Fruit fly (Drosophila melanogaster) whole organism, wandering third instar larva: ENCODE results near the gene CG33648.

ENCODE experiments used
- Abd-B ChIP-seq: fragments of >200 bp; optimal IDR thresholded peaks from 2 replicates; lab custom pipeline; 2017; ENCODE audit warnings: missing biosample characterization, missing genetic modification characterization
- CG32264 ChIP-seq: fragments of 200-800 bp; sonication (Bioruptor generic); optimal IDR thresholded peaks from 2 replicates; lab custom pipeline; 2016; ENCODE audit warnings: missing biosample characterization, missing genetic modification characterization
- CG9705 ChIP-seq: fragments of 200-800 bp; sonication (Bioruptor generic); optimal IDR thresholded peaks from 2 replicates; lab custom pipeline; 2018; ENCODE audit warnings: missing biosample characterization, mild to moderate bottlenecking, missing genetic modification characterization
- CrebA ChIP-seq: fragments of 200-800 bp; sonication (Bioruptor generic); optimal IDR thresholded peaks from 2 replicates; lab custom pipeline; 2016; ENCODE audit warnings: missing biosample characterization, mild to moderate bottlenecking, missing genetic modification characterization, borderline replicate concordance
- Dif ChIP-seq: fragments of 200-275, 200-300 bp; sonication (Bioruptor generic); optimal IDR thresholded peaks from 2 replicates; lab custom pipeline; 2018; ENCODE audit warnings: missing biosample characterization, missing genetic modification characterization; ENCODE audit not compliant: partially characterized antibody
- GATAd ChIP-seq: sonication (Bioruptor generic); optimal IDR thresholded peaks from 2 replicates; lab custom pipeline; 2016; ENCODE audit warnings: missing biosample characterization, missing genetic modification characterization
- HLH106 ChIP-seq: fragments of 200-800 bp; optimal IDR thresholded peaks from 3 replicates; lab custom pipeline; 2019; ENCODE audit warnings: missing biosample characterization, mild to moderate bottlenecking, missing genetic modification characterization, moderate library complexity
- Hnf4 ChIP-seq: fragments of 200-800 bp; sonication (Bioruptor generic); optimal IDR thresholded peaks from 2 replicates; lab custom pipeline; 2016; ENCODE audit warnings: missing biosample characterization, mild to moderate bottlenecking, missing genetic modification characterization
- Hr78 ChIP-seq: fragments of >200 bp; optimal IDR thresholded peaks from 2 replicates; lab custom pipeline; 2017; ENCODE audit warnings: missing biosample characterization, missing genetic modification characterization
- Hr83 ChIP-seq: fragments of 200-300 bp; sonication (Bioruptor generic); optimal IDR thresholded peaks from 2 replicates; lab custom pipeline; 2016; ENCODE audit warnings: missing biosample characterization, mild to moderate bottlenecking, missing genetic modification characterization, moderate library complexity; ENCODE audit not compliant: poor library complexity, severe bottlenecking
- Jra ChIP-seq: sonication (Bioruptor generic); optimal IDR thresholded peaks from 2 replicates; lab custom pipeline; 2016; ENCODE audit warnings: missing biosample characterization, missing genetic modification characterization
- Mio ChIP-seq: sonication (Bioruptor generic); optimal IDR thresholded peaks from 2 replicates; lab custom pipeline; 2016; ENCODE audit warnings: missing biosample characterization, missing genetic modification characterization
- Myc ChIP-seq: fragments of >200 bp; optimal IDR thresholded peaks from 2 replicates; lab custom pipeline; 2017
- N ChIP-seq: fragments of >200 bp; optimal IDR thresholded peaks from 2 replicates; lab custom pipeline; 2018; ENCODE audit warnings: missing biosample characterization, missing external identifiers, missing genetic modification characterization
- OdsH ChIP-seq: fragments of 200-800 bp; sonication (Bioruptor generic); optimal IDR thresholded peaks from 2 replicates; lab custom pipeline; 2016; ENCODE audit warnings: missing biosample characterization, mild to moderate bottlenecking, missing genetic modification characterization
- Rel ChIP-seq, 2 experiments: fragments of 200-800 bp; sonication (Bioruptor generic) in 1 of 2; optimal IDR thresholded peaks; 2 replicates in 1 of 2; 3 replicates in 1 of 2; lab custom pipeline; 2016 to 2019; ENCODE audit warnings: mild to moderate bottlenecking in 2 of 2, missing biosample characterization in 2 of 2, missing genetic modification characterization in 2 of 2, moderate library complexity in 1 of 2
- Sp1 ChIP-seq: fragments of 200-800 bp; sonication (Bioruptor generic); optimal IDR thresholded peaks from 3 replicates; lab custom pipeline; 2019; ENCODE audit warnings: missing biosample characterization, mild to moderate bottlenecking, missing genetic modification characterization, moderate library complexity
- Vsx2 ChIP-seq: fragments of 200-300, 225-300 bp; sonication (Bioruptor generic); optimal IDR thresholded peaks from 2 replicates; lab custom pipeline; 2018; ENCODE audit warnings: missing biosample characterization, missing genetic modification characterization; ENCODE audit not compliant: partially characterized antibody
- br ChIP-seq: fragments of 200-800 bp; sonication (Bioruptor generic); optimal IDR thresholded peaks from 2 replicates; lab custom pipeline; 2016; ENCODE audit warnings: missing biosample characterization, missing genetic modification characterization
- brk ChIP-seq: fragments of 200-800 bp; sonication (Bioruptor generic); optimal IDR thresholded peaks from 2 replicates; lab custom pipeline; 2016; ENCODE audit warnings: missing biosample characterization, mild to moderate bottlenecking, missing genetic modification characterization
- dl ChIP-seq, 2 experiments: fragments of 175-275, 200-275 bp in 1 of 2; fragments of 200-275 bp in 1 of 2; sonication (Bioruptor generic); optimal IDR thresholded peaks; lab custom pipeline; 2018; ENCODE audit warnings: mild to moderate bottlenecking in 2 of 2, missing biosample characterization in 2 of 2, missing genetic modification characterization in 2 of 2, moderate library complexity in 2 of 2; ENCODE audit not compliant: partially characterized antibody in 2 of 2, insufficient read depth in 1 of 2
- dmrt93B ChIP-seq: fragments of 200-800 bp; sonication (Bioruptor generic); optimal IDR thresholded peaks from 2 replicates; lab custom pipeline; 2018; ENCODE audit warnings: missing biosample characterization, mild to moderate bottlenecking, missing genetic modification characterization
- dsf ChIP-seq: sonication (Bioruptor generic); optimal IDR thresholded peaks from 2 replicates; lab custom pipeline; 2016; ENCODE audit warnings: missing biosample characterization, missing genetic modification characterization, borderline replicate concordance
- ey ChIP-seq: fragments of 200-800 bp; sonication (Bioruptor generic); optimal IDR thresholded peaks from 2 replicates; lab custom pipeline; 2016; ENCODE audit warnings: missing biosample characterization, missing genetic modification characterization
- foxo ChIP-seq, 2 experiments: fragments of 200-800 bp; sonication (Bioruptor generic); optimal IDR thresholded peaks; 2 replicates in 1 of 2; 3 replicates in 1 of 2; lab custom pipeline; 2016 to 2017; ENCODE audit warnings: missing biosample characterization in 2 of 2, missing genetic modification characterization in 2 of 2
- fru ChIP-seq: fragments of 200-800 bp; sonication (Bioruptor generic); optimal IDR thresholded peaks from 3 replicates; lab custom pipeline; 2016; ENCODE audit warnings: missing biosample characterization, mild to moderate bottlenecking, missing genetic modification characterization
- h ChIP-seq: fragments of 200-800 bp; sonication (Bioruptor generic); optimal IDR thresholded peaks from 3 replicates; lab custom pipeline; 2016; ENCODE audit warnings: missing biosample characterization, mild to moderate bottlenecking, missing genetic modification characterization
- lola ChIP-seq: fragments of >200 bp; optimal IDR thresholded peaks from 2 replicates; lab custom pipeline; 2017; ENCODE audit warnings: missing biosample characterization, missing genetic modification characterization
- psq ChIP-seq: fragments of 200-800 bp; sonication (Bioruptor generic); optimal IDR thresholded peaks from 3 replicates; lab custom pipeline; 2017; ENCODE audit warnings: missing biosample characterization, mild to moderate bottlenecking, missing genetic modification characterization, moderate library complexity
- rgr ChIP-seq: fragments of 200-800 bp; sonication (Bioruptor generic); optimal IDR thresholded peaks from 3 replicates; lab custom pipeline; 2016; ENCODE audit warnings: missing biosample characterization, mild to moderate bottlenecking, missing genetic modification characterization
- sv ChIP-seq: fragments of 200-800 bp; sonication (Bioruptor generic); optimal IDR thresholded peaks from 3 replicates; lab custom pipeline; 2016; ENCODE audit warnings: missing biosample characterization, missing genetic modification characterization
- tai ChIP-seq: sonication (Bioruptor generic); optimal IDR thresholded peaks from 2 replicates; lab custom pipeline; 2016; ENCODE audit warnings: missing biosample characterization, missing genetic modification characterization
- usp ChIP-seq: fragments of >200 bp; optimal IDR thresholded peaks from 2 replicates; lab custom pipeline; 2017; ENCODE audit warnings: missing biosample characterization, missing genetic modification characterization
- woc ChIP-seq: sonication (Bioruptor generic); optimal IDR thresholded peaks from 2 replicates; lab custom pipeline; 2016; ENCODE audit warnings: missing biosample characterization, mild to moderate bottlenecking, missing genetic modification characterization

CG33648 gene

DNA sequence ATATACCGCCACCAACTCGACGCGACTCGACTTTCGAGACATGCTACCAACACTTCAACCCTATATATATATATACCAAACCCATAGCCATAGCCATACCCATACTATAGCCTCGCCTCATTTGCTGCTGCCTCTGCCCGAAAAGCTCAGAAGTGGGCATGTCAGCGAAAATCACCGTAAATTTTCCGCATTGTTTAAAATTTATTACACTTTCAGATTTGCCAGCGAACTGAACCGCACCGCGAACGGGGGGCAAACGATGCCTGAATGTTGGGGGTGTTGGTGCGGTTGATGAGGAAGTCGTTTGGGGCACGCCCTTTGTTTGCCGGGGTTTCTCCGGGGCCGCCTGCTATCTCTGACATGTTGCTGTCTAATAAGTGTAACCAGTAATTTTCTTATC, at the start of gene CG33648:
Gene CG33648, plus strand, starts transcription at position 69 of the 400 bp plus-strand sequence.
- TF ChIP-seq br (GFP tag; lab: Kevin White, UChicago): no peak

DNA sequence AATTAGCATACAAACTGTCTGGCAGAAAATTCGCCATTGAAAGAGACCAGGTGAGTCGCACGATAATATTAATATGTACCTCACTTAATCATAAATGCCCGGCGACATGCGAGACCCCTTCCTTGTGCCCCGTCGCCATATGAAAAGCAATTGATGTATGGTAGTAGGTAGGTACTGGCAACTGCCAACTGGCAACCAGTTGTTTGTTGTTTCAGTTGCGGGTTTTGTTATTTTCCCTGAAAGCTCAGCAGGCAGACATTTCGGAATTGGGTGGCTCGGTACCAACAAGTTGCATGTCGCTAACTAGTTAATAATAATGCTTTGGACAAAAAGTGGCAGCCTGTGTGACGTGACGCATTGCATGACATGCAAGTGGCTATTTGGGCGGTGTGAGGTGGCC, 49.7 kb upstream of the CG33648 start:
- TF ChIP-seq Abd-B (GFP tag; lab: Kevin White, UChicago) (no peak), dsf (no peak), br (GFP tag; lab: Kevin White, UChicago) (no peak), rgr (no peak), Hr83 (no peak), CG9705 (GFP tag; lab: Kevin White, UChicago) (no peak), lola (GFP tag; lab: Kevin White, UChicago) (no peak), Jra (GFP tag; lab: Kevin White, UChicago) (no peak), Myc (no peak), Hr78 (GFP tag; lab: Kevin White, UChicago) (no peak), brk (no peak), CrebA (GFP tag; lab: Kevin White, UChicago) (no peak), OdsH (GFP tag; lab: Kevin White, UChicago) (no peak), fru (no peak), foxo (GFP tag; optimal IDR thresholded peaks at IDR 0.05; lab: Kevin White, UChicago) (no peak), tai (GFP tag; lab: Kevin White, UChicago) (no peak)

DNA sequence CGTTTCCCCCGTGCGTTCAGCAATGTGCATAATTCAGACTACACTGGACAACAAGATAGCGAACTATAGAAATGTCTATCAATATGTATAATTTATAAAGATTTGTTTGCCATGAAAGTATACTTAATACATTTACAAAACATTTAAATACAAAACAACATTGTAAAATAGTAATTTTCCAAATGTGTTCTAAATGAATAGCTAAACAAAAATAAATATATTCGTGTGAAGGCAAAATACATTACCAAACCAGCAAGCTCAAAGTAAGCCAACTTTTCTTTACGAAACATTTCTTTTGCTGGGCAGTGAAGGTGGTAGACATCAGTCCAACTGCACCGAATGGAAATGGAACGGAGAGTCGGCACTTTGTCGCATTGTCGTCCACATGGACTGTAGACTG, 49.1 kb upstream of the CG33648 start:
- no peak for TF ChIP-seq Vsx2 (GFP tag; lab: Kevin White, UChicago)
- no peak for TF ChIP-seq usp (GFP tag; lab: Kevin White, UChicago)
- TF ChIP-seq fru: peak; percentile 56
- peak; percentile 5 for TF ChIP-seq Hnf4 (GFP tag; lab: Kevin White, UChicago)
- TF ChIP-seq sv (GFP tag; lab: Kevin White, UChicago): no peak
- TF ChIP-seq h: no peak
- peak in 1 of 2 experiments; percentile 53 for TF ChIP-seq foxo (GFP tag; optimal IDR thresholded peaks at IDR 0.05; lab: Kevin White, UChicago)
- TF ChIP-seq dmrt93B: peak; percentile 12
- TF ChIP-seq psq (GFP tag; lab: Kevin White, UChicago): peak; percentile 8
- TF ChIP-seq Sp1 (GFP tag; lab: Kevin White, UChicago): peak; percentile 41
- TF ChIP-seq woc (GFP tag; lab: Kevin White, UChicago): no peak
- TF ChIP-seq rgr: no peak
- no peak for TF ChIP-seq CG9705 (GFP tag; lab: Kevin White, UChicago)
- peak; percentile 12 for TF ChIP-seq br (GFP tag; lab: Kevin White, UChicago)
- no peak for TF ChIP-seq Hr83
- no peak for TF ChIP-seq Rel (GFP tag; optimal IDR thresholded peaks at IDR 0.05; lab: Kevin White, UChicago)
- no peak for TF ChIP-seq Rel (tag; optimal IDR thresholded peaks at IDR 0.05; lab: Kevin White, UChicago)
- no peak for TF ChIP-seq CG32264
- no peak for TF ChIP-seq brk
- no peak for TF ChIP-seq CrebA (GFP tag; lab: Kevin White, UChicago)
- no peak for TF ChIP-seq N (GFP tag; lab: Kevin White, UChicago)
- TF ChIP-seq HLH106 (tag; lab: Kevin White, UChicago): peak; percentile 47
- TF ChIP-seq Hr78 (GFP tag; lab: Kevin White, UChicago): no peak

DNA sequence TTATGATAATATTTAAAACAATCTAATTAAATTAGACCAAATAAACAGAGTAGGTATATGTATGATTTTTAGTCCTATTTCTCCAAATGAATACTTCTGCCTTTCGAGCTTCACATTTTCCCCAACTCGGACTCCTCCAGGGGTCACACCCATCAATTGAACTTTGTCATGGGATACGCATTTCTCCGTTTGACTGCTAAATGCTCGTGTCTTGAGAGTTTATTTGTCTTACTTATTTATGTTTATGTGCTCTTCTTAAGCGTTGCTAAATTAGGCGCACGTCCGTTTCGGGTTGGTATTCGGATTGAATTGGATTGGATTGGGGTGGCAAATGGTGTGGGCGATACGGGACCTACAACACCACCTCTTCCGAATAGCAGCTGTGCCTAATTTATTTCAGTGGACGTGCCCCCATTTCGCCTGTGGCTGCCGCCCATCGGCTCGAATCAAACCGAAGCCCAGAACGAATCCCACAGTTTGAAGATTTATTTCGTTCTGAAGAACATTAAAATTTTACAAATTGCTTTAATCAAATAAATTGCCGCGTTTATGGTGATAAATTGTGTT, 47.5 kb upstream of the CG33648 start:
- TF ChIP-seq Dif (GFP tag; lab: Kevin White, UChicago): no peak
- TF ChIP-seq usp (GFP tag; lab: Kevin White, UChicago): no peak
- TF ChIP-seq Abd-B (GFP tag; lab: Kevin White, UChicago): no peak
- no peak for TF ChIP-seq sv (GFP tag; lab: Kevin White, UChicago)
- no peak for TF ChIP-seq rgr
- TF ChIP-seq psq (GFP tag; lab: Kevin White, UChicago): no peak
- TF ChIP-seq dsf: no peak
- no peak for TF ChIP-seq h
- no peak for TF ChIP-seq Mio (GFP tag; lab: Kevin White, UChicago)
- TF ChIP-seq ey (GFP tag; lab: Kevin White, UChicago): no peak
- no peak for TF ChIP-seq GATAd
- TF ChIP-seq dl (GFP tag; optimal IDR thresholded peaks at IDR 0.05; lab: Kevin White, UChicago; ENCODE audit: insufficient read depth in 1 of 2, partially characterized antibody in 2 of 2): no peak
- TF ChIP-seq fru: no peak
- no peak for TF ChIP-seq Sp1 (GFP tag; lab: Kevin White, UChicago)
- TF ChIP-seq Vsx2 (GFP tag; lab: Kevin White, UChicago): no peak
- TF ChIP-seq lola (GFP tag; lab: Kevin White, UChicago): no peak
